Fruit fly (Drosophila melanogaster): ENCODE data around the gene CG10366.

DNA sequence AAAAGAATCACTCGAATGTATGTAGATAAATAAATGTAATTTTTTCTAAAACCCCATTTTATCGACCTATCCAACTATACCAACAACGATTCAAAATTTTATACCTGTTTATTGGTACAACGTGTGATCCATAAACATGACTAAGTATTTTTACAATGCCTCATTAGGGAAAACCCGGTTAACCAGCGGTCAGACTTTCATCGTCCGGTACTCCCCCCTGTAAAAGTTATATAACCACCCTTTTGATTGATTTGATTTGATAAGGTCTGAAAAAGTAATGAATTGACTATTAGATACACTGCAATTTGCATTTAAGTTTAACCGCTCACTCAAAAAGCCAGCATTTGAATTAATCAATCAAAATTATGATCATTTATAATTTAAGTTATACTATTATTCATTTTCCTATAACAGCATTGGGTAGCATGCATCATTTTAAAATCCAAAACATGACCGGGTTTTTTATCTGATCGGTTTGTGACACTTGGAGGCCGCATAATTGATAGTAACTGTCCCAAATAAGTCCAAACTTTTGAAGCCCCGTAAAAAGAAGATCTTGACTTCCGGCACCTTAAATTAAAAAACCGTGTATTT, 16.6 kb upstream of the CG10366 start:
- no peak for TF ChIP-seq CG9948 (tag; optimal IDR thresholded peaks at IDR 0.05)
- no peak for TF ChIP-seq Snoo (tag; optimal IDR thresholded peaks at IDR 0.05)
- TF ChIP-seq CG17806 (tag; optimal IDR thresholded peaks at IDR 0.05) = no peak
- TF ChIP-seq CG15710 (tag; optimal IDR thresholded peaks at IDR 0.05) = no peak
- TF ChIP-seq CG32121 (GFP tag; IDR thresholded peaks at IDR 0.05) = no peak
- TF ChIP-seq CG12605 (GFP tag; IDR thresholded peaks at IDR 0.05) = no peak
- TF ChIP-seq D1 (tag; optimal IDR thresholded peaks at IDR 0.05) = no peak
- no peak for TF ChIP-seq EcR (GFP tag; optimal IDR thresholded peaks at IDR 0.05)
- no peak for TF ChIP-seq Ets98B (GFP tag; IDR thresholded peaks at IDR 0.05)
- TF ChIP-seq fd96Ca (GFP tag; IDR thresholded peaks at IDR 0.05) = no peak
- TF ChIP-seq CG10348 (GFP tag; IDR thresholded peaks at IDR 0.05) = no peak
- TF ChIP-seq Pif1A (GFP tag; optimal IDR thresholded peaks at IDR 0.05) = no peak
